Fruit fly (Drosophila melanogaster) whole organism, pupa: ENCODE measurements around the gene pyd.
A peak's percentile ranks its signal among the peaks of the same experiment; 100 is the strongest.

Experiments
- CG13204 ChIP-seq: fragments of 200-800 bp; sonication (Bioruptor generic); optimal IDR thresholded peaks from 2 replicates; lab custom pipeline; 2018; ENCODE audit warnings: missing biosample characterization, mild to moderate bottlenecking, missing genetic modification characterization, moderate library complexity
- CG15710 ChIP-seq: fragments of 200-800 bp; sonication (Bioruptor generic); optimal IDR thresholded peaks from 2 replicates; lab custom pipeline; 2018; ENCODE audit warnings: missing biosample characterization, mild to moderate bottlenecking, missing genetic modification characterization, moderate library complexity
- CG32121 ChIP-seq: fragments of 200-800 bp; sonication (Bioruptor generic); IDR thresholded peaks from 2 replicates; pipeline ENCODE4 v1.3.6; 2022; ENCODE audit warnings: missing biosample characterization, missing genetic modification characterization
- CG34367 ChIP-seq: fragments of 200-800 bp; sonication (Bioruptor generic); optimal IDR thresholded peaks from 2 replicates; lab custom pipeline; 2018; ENCODE audit warnings: missing biosample characterization, mild to moderate bottlenecking, missing genetic modification characterization
- CG4496 ChIP-seq: fragments of 200-800 bp; sonication (Bioruptor generic); IDR thresholded peaks from 3 replicates; pipeline ENCODE4 v1.3.6; 2022; ENCODE audit warnings: missing biosample characterization, missing genetic modification characterization
- D1 ChIP-seq: fragments of 200-800 bp; sonication (Bioruptor generic); optimal IDR thresholded peaks from 2 replicates; lab custom pipeline; 2018; ENCODE audit warnings: missing biosample characterization, mild to moderate bottlenecking, missing genetic modification characterization, moderate library complexity
- Ets98B ChIP-seq: fragments of 200-800 bp; sonication (Bioruptor generic); IDR thresholded peaks from 2 replicates; pipeline ENCODE4 v1.3.6; 2022; ENCODE audit warnings: missing biosample characterization, missing genetic modification characterization
- Pif1A ChIP-seq: fragments of 200-800 bp; sonication (Bioruptor generic); optimal IDR thresholded peaks from 3 replicates; lab custom pipeline; 2016; ENCODE audit warnings: missing biosample characterization, missing genetic modification characterization
- fd96Ca ChIP-seq: fragments of 200-800 bp; sonication (Bioruptor generic); IDR thresholded peaks from 3 replicates; pipeline ENCODE4 v1.3.6; 2022; ENCODE audit warnings: missing biosample characterization, missing genetic modification characterization

- TF ChIP-seq Ets98B (GFP tag; lab: Robert Waterston, UW) (peak; percentile 65), CG34367 (tag; lab: Kevin White, UChicago) (peak; percentile 12), fd96Ca (peak; percentile 67; the same call in 2 of the 3 replicates), D1 (tag; lab: Kevin White, UChicago) (peak; percentile 56), CG15710 (tag; lab: Kevin White, UChicago) (peak; percentile 55), CG32121 (GFP tag; lab: Robert Waterston, UW) (peak; percentile 61; the same call in 1 of the 2 replicates), CG4496 (GFP tag; lab: Robert Waterston, UW) (peak; percentile 45; the same call in 1 of the 3 replicates), CG13204 (GFP tag; lab: Kevin White, UChicago) (peak; percentile 17), Pif1A (GFP tag; lab: Kevin White, UChicago) (peak; percentile 26)
These were observed at the start of gene pyd for dm6 chr3R:8931777-8932345.
